Fruit fly (Drosophila melanogaster) whole organism, embryonic: ENCODE data around the gene CG9702.

Source experiments
- Atf3 ChIP-seq: fragments of 200-800 bp; sonication (Bioruptor generic); optimal IDR thresholded peaks from 3 replicates; lab custom pipeline; 2016; ENCODE audit warnings: missing biosample characterization, missing genetic modification characterization
- CG11560 ChIP-seq: fragments of 200-800 bp; sonication (Bioruptor generic); IDR thresholded peaks from 3 replicates; pipeline ENCODE4 v1.3.6; 2022; ENCODE audit warnings: missing biosample characterization, missing genetic modification characterization
- CG11695 ChIP-seq: fragments of 200-800 bp; sonication (Bioruptor generic); IDR thresholded peaks from 3 replicates; pipeline ENCODE4 v1.3.6; 2022; ENCODE audit warnings: missing biosample characterization, missing genetic modification characterization
- CG12219 ChIP-seq: fragments of 200-800 bp; sonication (Bioruptor generic); optimal IDR thresholded peaks from 3 replicates; lab custom pipeline; 2018; ENCODE audit warnings: missing biosample characterization, mild to moderate bottlenecking, missing genetic modification characterization
- CG12659 ChIP-seq: fragments of 200-800 bp; sonication (Bioruptor generic); optimal IDR thresholded peaks from 3 replicates; lab custom pipeline; 2017; ENCODE audit warnings: mild to moderate bottlenecking, missing biosample characterization, missing genetic modification reagents, missing genetic modification characterization
- CG14667 ChIP-seq: fragments of 200-800 bp; sonication (Bioruptor generic); IDR thresholded peaks from 2 replicates; pipeline ENCODE4 v1.3.6; 2022; ENCODE audit warnings: missing biosample characterization, missing genetic modification characterization
- CG14710 ChIP-seq: fragments of 200-800 bp; sonication (Bioruptor generic); optimal IDR thresholded peaks from 3 replicates; lab custom pipeline; 2019; ENCODE audit warnings: missing biosample characterization, mild to moderate bottlenecking, missing genetic modification characterization, moderate library complexity
- CG15073 ChIP-seq: fragments of 200-800 bp; sonication (Bioruptor generic); optimal IDR thresholded peaks from 2 replicates; lab custom pipeline; 2016; ENCODE audit warnings: missing biosample characterization, missing genetic modification characterization
- CG1602 ChIP-seq: fragments of 200-800 bp; sonication (Bioruptor generic); optimal IDR thresholded peaks from 3 replicates; lab custom pipeline; 2016; ENCODE audit warnings: missing biosample characterization, missing genetic modification characterization
- CG16863 ChIP-seq: fragments of 200-800 bp; sonication (Bioruptor generic); optimal IDR thresholded peaks from 3 replicates; lab custom pipeline; 2016; ENCODE audit warnings: missing biosample characterization, missing genetic modification characterization
- CG18476 ChIP-seq: fragments of 200-800 bp; sonication (Bioruptor generic); optimal IDR thresholded peaks from 2 replicates; lab custom pipeline; 2016; ENCODE audit warnings: missing biosample characterization, mild to moderate bottlenecking, missing genetic modification characterization
- CG30403 ChIP-seq: fragments of 200-800 bp; sonication (Bioruptor generic); optimal IDR thresholded peaks from 3 replicates; lab custom pipeline; 2016; ENCODE audit warnings: missing biosample characterization, missing genetic modification characterization
- CG31388 ChIP-seq: fragments of 200-800 bp; sonication (Bioruptor generic); optimal IDR thresholded peaks from 2 replicates; lab custom pipeline; 2016; ENCODE audit warnings: missing biosample characterization, missing genetic modification characterization
- CG32767 ChIP-seq: fragments of 200-800 bp; sonication (Bioruptor generic); IDR thresholded peaks from 2 replicates; pipeline ENCODE4 v1.3.6; 2022; ENCODE audit warnings: missing biosample characterization, missing genetic modification characterization
- CG32772 ChIP-seq: fragments of 200-800 bp; sonication (Bioruptor generic); IDR thresholded peaks from 2 replicates; pipeline ENCODE4 v1.3.6; 2022; ENCODE audit warnings: missing biosample characterization, missing genetic modification characterization
- CG3726 ChIP-seq: fragments of 200-800 bp; sonication (Bioruptor generic); IDR thresholded peaks from 3 replicates; pipeline ENCODE4, ENCODE4 v1.3.6; 2022; ENCODE audit warnings: missing biosample characterization, missing genetic modification characterization
- CG7963 ChIP-seq: fragments of 200-800 bp; sonication (Bioruptor generic); IDR thresholded peaks from 3 replicates; pipeline ENCODE4 v1.3.6; 2022; ENCODE audit warnings: missing biosample characterization, missing genetic modification characterization; ENCODE audit not compliant: partially characterized antibody
- CG8359 ChIP-seq: fragments of 200-800 bp; sonication (Bioruptor generic); optimal IDR thresholded peaks from 2 replicates; lab custom pipeline; 2017; ENCODE audit warnings: missing biosample characterization, mild to moderate bottlenecking, missing genetic modification characterization, borderline replicate concordance
- CG9727 ChIP-seq: fragments of 200-800 bp; sonication (Bioruptor generic); optimal IDR thresholded peaks from 3 replicates; lab custom pipeline; 2017; ENCODE audit warnings: missing biosample characterization, mild to moderate bottlenecking, missing genetic modification characterization
- CG9817 ChIP-seq: fragments of 200-800 bp; sonication (Bioruptor generic); optimal IDR thresholded peaks from 2 replicates; lab custom pipeline; 2018; ENCODE audit warnings: missing biosample characterization, mild to moderate bottlenecking, missing genetic modification characterization, moderate library complexity
- Dbx ChIP-seq: fragments of 200-800 bp; sonication (Bioruptor generic); IDR thresholded peaks from 3 replicates; pipeline ENCODE4 v1.3.6; 2022; ENCODE audit warnings: missing biosample characterization, missing genetic modification characterization
- H15 ChIP-seq: fragments of 200-800 bp; sonication (Bioruptor generic); IDR thresholded peaks from 3 replicates; pipeline ENCODE4 v1.3.6; 2022; ENCODE audit warnings: missing biosample characterization, missing genetic modification characterization
- H2.0 ChIP-seq: fragments of 200-800 bp; sonication (Bioruptor generic); IDR thresholded peaks from 2 replicates; pipeline ENCODE4 v1.3.6; 2022; ENCODE audit warnings: missing biosample characterization, missing genetic modification characterization
- Hand ChIP-seq: fragments of 200-800 bp; sonication (Bioruptor generic); optimal IDR thresholded peaks from 2 replicates; lab custom pipeline; 2017; ENCODE audit warnings: mild to moderate bottlenecking, missing biosample characterization, missing genetic modification reagents, missing genetic modification characterization
- Lim3 ChIP-seq: fragments of 200-800 bp; sonication (Bioruptor generic); IDR thresholded peaks from 2 replicates; pipeline ENCODE4 v1.3.6; 2022; ENCODE audit warnings: missing biosample characterization, missing genetic modification characterization
- MTF-1 ChIP-seq: fragments of 200-800 bp; sonication (Bioruptor generic); optimal IDR thresholded peaks from 2 replicates; lab custom pipeline; 2018; ENCODE audit warnings: missing biosample characterization, mild to moderate bottlenecking, missing genetic modification characterization, borderline replicate concordance
- Meics ChIP-seq: fragments of 200-800 bp; sonication (Bioruptor generic); optimal IDR thresholded peaks from 2 replicates; lab custom pipeline; 2017; ENCODE audit warnings: missing biosample characterization, mild to moderate bottlenecking, missing genetic modification characterization
- Myb ChIP-seq: fragments of 200-800 bp; sonication (Bioruptor generic); optimal IDR thresholded peaks from 2 replicates; lab custom pipeline; 2016; ENCODE audit warnings: missing biosample characterization, missing genetic modification characterization
- NFAT ChIP-seq: fragments of 200-800 bp; sonication (Bioruptor generic); IDR thresholded peaks from 2 replicates; pipeline ENCODE4 v1.3.6; 2022; ENCODE audit warnings: missing biosample characterization, missing genetic modification characterization
- Opbp ChIP-seq: fragments of 200-800 bp; sonication (Bioruptor generic); IDR thresholded peaks from 3 replicates; pipeline ENCODE4 v1.3.6; 2022; ENCODE audit warnings: missing biosample characterization, missing genetic modification characterization; ENCODE audit not compliant: partially characterized antibody
- Scr ChIP-seq: fragments of 200-800 bp; sonication (Bioruptor generic); IDR thresholded peaks from 2 replicates; pipeline ENCODE4 v1.3.6; 2022; ENCODE audit warnings: missing biosample characterization, missing genetic modification characterization; ENCODE audit not compliant: partially characterized antibody
- Six4 ChIP-seq: fragments of 200-800 bp; sonication (Bioruptor generic); optimal IDR thresholded peaks from 2 replicates; lab custom pipeline; 2016; ENCODE audit warnings: missing biosample characterization, missing genetic modification characterization
- Sox102F ChIP-seq: fragments of 200-800 bp; sonication (Bioruptor generic); optimal IDR thresholded peaks from 2 replicates; lab custom pipeline; 2018; ENCODE audit warnings: missing biosample characterization, mild to moderate bottlenecking, missing genetic modification characterization, moderate library complexity
- Taf1 ChIP-seq: fragments of 200-800 bp; sonication (Bioruptor generic); IDR thresholded peaks from 2 replicates; pipeline ENCODE4 v1.3.6; 2022; ENCODE audit warnings: missing biosample characterization, missing genetic modification characterization
- Vsx1 ChIP-seq: fragments of 200-800 bp; sonication (Bioruptor generic); optimal IDR thresholded peaks from 2 replicates; lab custom pipeline; 2017; ENCODE audit warnings: missing biosample characterization, mild to moderate bottlenecking, missing genetic modification characterization, missing genetic modification reagents
- abd-A ChIP-seq: fragments of 200-800 bp; sonication (Bioruptor generic); optimal IDR thresholded peaks from 3 replicates; lab custom pipeline; 2019; ENCODE audit warnings: missing biosample characterization, mild to moderate bottlenecking, missing genetic modification characterization, moderate library complexity
- crp ChIP-seq, 2 experiments: fragments of 200-800 bp; sonication (Bioruptor generic); optimal IDR thresholded peaks; 2 replicates in 1 of 2; 3 replicates in 1 of 2; lab custom pipeline; 2017; ENCODE audit warnings: missing biosample characterization in 2 of 2, missing genetic modification characterization in 2 of 2, mild to moderate bottlenecking in 1 of 2, moderate library complexity in 1 of 2
- eyg ChIP-seq: fragments of 200-800 bp; sonication (Bioruptor generic); optimal IDR thresholded peaks from 3 replicates; lab custom pipeline; 2016; ENCODE audit warnings: missing biosample characterization, missing genetic modification characterization
- fd64A ChIP-seq: fragments of 200-800 bp; sonication (Bioruptor generic); optimal IDR thresholded peaks from 3 replicates; lab custom pipeline; 2018; ENCODE audit warnings: missing biosample characterization, mild to moderate bottlenecking, missing genetic modification characterization
- gro ChIP-seq: fragments of 200-800 bp; sonication (Bioruptor generic); optimal IDR thresholded peaks from 2 replicates; lab custom pipeline; 2016; ENCODE audit warnings: missing biosample characterization, missing genetic modification characterization
- ham ChIP-seq: fragments of 200-800 bp; sonication (Bioruptor generic); IDR thresholded peaks from 2 replicates; pipeline ENCODE4 v1.3.6; 2022; ENCODE audit warnings: missing biosample characterization, missing genetic modification characterization
- inv ChIP-seq: fragments of 200-800 bp; sonication (Bioruptor generic); IDR thresholded peaks from 2 replicates; pipeline ENCODE4 v1.3.6; 2022; ENCODE audit warnings: missing biosample characterization, missing genetic modification characterization; ENCODE audit not compliant: partially characterized antibody
- jigr1 ChIP-seq: fragments of 200-800 bp; sonication (Bioruptor generic); IDR thresholded peaks from 3 replicates; pipeline ENCODE4 v1.3.6; 2022; ENCODE audit warnings: missing biosample characterization, missing genetic modification characterization
- lmd ChIP-seq: fragments of 200-800 bp; sonication (Bioruptor generic); IDR thresholded peaks from 2 replicates; pipeline ENCODE4 v1.3.6; 2022; ENCODE audit warnings: missing biosample characterization, missing genetic modification characterization
- nerfin-2 ChIP-seq: fragments of 200-800 bp; sonication (Bioruptor generic); IDR thresholded peaks from 2 replicates; pipeline ENCODE4 v1.3.6; 2022; ENCODE audit warnings: missing biosample characterization, missing genetic modification characterization; ENCODE audit not compliant: partially characterized antibody
- p53 ChIP-seq: fragments of 200-800 bp; sonication (Bioruptor generic); optimal IDR thresholded peaks from 2 replicates; lab custom pipeline; 2016; ENCODE audit warnings: missing biosample characterization, missing genetic modification characterization
- pb ChIP-seq: fragments of 200-800 bp; sonication (Bioruptor generic); optimal IDR thresholded peaks from 3 replicates; lab custom pipeline; 2016; ENCODE audit warnings: missing biosample characterization, missing genetic modification characterization
- repo ChIP-seq: fragments of 200-800 bp; sonication (Bioruptor generic); optimal IDR thresholded peaks from 2 replicates; lab custom pipeline; 2016; ENCODE audit warnings: missing biosample characterization, missing genetic modification characterization
- slp2 ChIP-seq: fragments of 200-800 bp; sonication (Bioruptor generic); optimal IDR thresholded peaks from 2 replicates; lab custom pipeline; 2016; ENCODE audit warnings: missing biosample characterization, missing genetic modification characterization
- zen ChIP-seq: fragments of 200-800 bp; sonication (Bioruptor generic); optimal IDR thresholded peaks from 3 replicates; lab custom pipeline; 2018; ENCODE audit warnings: missing biosample characterization, mild to moderate bottlenecking, missing genetic modification characterization, moderate library complexity

CG9702 gene

dm6 chr3R:30540196-30540595, 39.0 kb upstream of the CG9702 start (continued):
- TF ChIP-seq abd-A (tag; lab: Kevin White, UChicago) (peak; percentile 82), CG14667 (GFP tag; lab: Robert Waterston, UW) (peak; percentile 90), CG12659 (GFP tag; lab: Kevin White, UChicago) (peak; percentile 93), fd64A (GFP tag; lab: Kevin White, UChicago) (peak; percentile 77), inv (GFP tag; lab: Robert Waterston, UW) (no peak), Dbx (GFP tag; lab: Robert Waterston, UW) (peak; percentile 95), Vsx1 (GFP tag; lab: Kevin White, UChicago) (peak; percentile 66), eyg (GFP tag; lab: Kevin White, UChicago) (peak; percentile 77), CG14710 (tag; lab: Kevin White, UChicago) (peak; percentile 77), Sox102F (peak; percentile 95), CG12219 (GFP tag; lab: Kevin White, UChicago) (peak; percentile 89), CG8359 (GFP tag; lab: Kevin White, UChicago) (peak; percentile 71), CG11695 (GFP tag; lab: Robert Waterston, UW) (peak; percentile 87), p53 (GFP tag; lab: Kevin White, UChicago) (peak; percentile 89), CG32767 (peak; percentile 78), Opbp (GFP tag; lab: Robert Waterston, UW) (no peak), CG30403 (GFP tag; lab: Kevin White, UChicago) (peak; percentile 94), pb (GFP tag; lab: Kevin White, UChicago) (peak; percentile 90), MTF-1 (GFP tag; lab: Kevin White, UChicago) (peak; percentile 84), crp (GFP tag; optimal IDR thresholded peaks at IDR 0.05; lab: Kevin White, UChicago) (peak in 1 of 2 experiments; percentile 41), CG11560 (tag; lab: Robert Waterston, UW) (peak; percentile 84), CG7963 (GFP tag; lab: Robert Waterston, UW) (no peak), CG16863 (GFP tag; lab: Kevin White, UChicago) (peak; percentile 92), zen (tag; lab: Kevin White, UChicago) (peak; percentile 80), H2.0 (GFP tag; lab: Robert Waterston, UW) (peak; percentile 94), nerfin-2 (GFP tag; lab: Robert Waterston, UW) (no peak), Atf3 (GFP tag; lab: Kevin White, UChicago) (peak; percentile 87), CG9727 (peak; percentile 88), slp2 (GFP tag; lab: Kevin White, UChicago) (peak; percentile 82), Lim3 (peak; percentile 81), CG1602 (peak; percentile 87), Scr (GFP tag; lab: Robert Waterston, UW) (no peak), repo (GFP tag; lab: Kevin White, UChicago) (peak; percentile 91), NFAT (GFP tag; lab: Robert Waterston, UW) (peak; percentile 90), CG18476 (peak; percentile 86), Hand (peak; percentile 87), CG3726 (peak; percentile 87), jigr1 (GFP tag; lab: Robert Waterston, UW) (peak; percentile 82), H15 (GFP tag; lab: Robert Waterston, UW) (peak; percentile 91), lmd (GFP tag; lab: Robert Waterston, UW) (peak; percentile 92), Six4 (GFP tag; lab: Kevin White, UChicago) (peak; percentile 93), Myb (GFP tag; lab: Kevin White, UChicago) (peak; percentile 83), gro (GFP tag; lab: Kevin White, UChicago) (peak; percentile 94), CG15073 (GFP tag; lab: Kevin White, UChicago) (peak; percentile 39), Taf1 (GFP tag; lab: Robert Waterston, UW) (peak; percentile 81), CG31388 (GFP tag; lab: Kevin White, UChicago) (peak; percentile 63), CG32772 (GFP tag; lab: Robert Waterston, UW) (peak; percentile 93), CG9817 (peak; percentile 95), Meics (GFP tag; lab: Kevin White, UChicago) (peak; percentile 93), ham (GFP tag; lab: Robert Waterston, UW) (peak; percentile 83)
